Fruit fly (Drosophila melanogaster): ENCODE measurements around the gene Osi8.

dm6 chr3R:6222119-6222518 lies 32.9 kb upstream of the Osi8 start:
- TF ChIP-seq GATAe (GFP tag; conservative IDR thresholded peaks at IDR 0.05), result no peak
- no peak for TF ChIP-seq CG4360 (GFP tag; IDR thresholded peaks at IDR 0.05)
- no peak for TF ChIP-seq NfI (GFP tag; optimal IDR thresholded peaks at IDR 0.05)
- no peak for TF ChIP-seq MESR4 (GFP tag; optimal IDR thresholded peaks at IDR 0.05)
- no peak for TF ChIP-seq H2.0 (GFP tag; IDR thresholded peaks at IDR 0.05)
- no peak for TF ChIP-seq ATbp (GFP tag; optimal IDR thresholded peaks at IDR 0.05)
